Fruit fly (Drosophila melanogaster) whole organism, embryonic: ENCODE results near the gene att-ORFB.

Experiments used
- CG10267 ChIP-seq: fragments of 200-800 bp; sonication (Bioruptor generic); optimal IDR thresholded peaks from 2 replicates; lab custom pipeline; 2018; ENCODE audit warnings: missing biosample characterization, mild to moderate bottlenecking, missing genetic modification characterization, moderate library complexity
- CG12299 ChIP-seq: fragments of 200-800 bp; sonication (Bioruptor generic); optimal IDR thresholded peaks from 2 replicates; lab custom pipeline; 2018; ENCODE audit warnings: missing biosample characterization, mild to moderate bottlenecking, missing genetic modification characterization
- CG1233 ChIP-seq: fragments of 200-800 bp; sonication (Bioruptor generic); optimal IDR thresholded peaks from 4 replicates; lab custom pipeline; 2018; ENCODE audit warnings: missing biosample characterization, mild to moderate bottlenecking, missing genetic modification characterization
- CG12391 ChIP-seq: fragments of 200-800 bp; sonication (Bioruptor generic); optimal IDR thresholded peaks from 3 replicates; lab custom pipeline; 2018; ENCODE audit warnings: missing biosample characterization, mild to moderate bottlenecking, missing genetic modification characterization, moderate library complexity
- CG13424 ChIP-seq: fragments of 200-800 bp; sonication (Bioruptor generic); optimal IDR thresholded peaks from 2 replicates; lab custom pipeline; 2019; ENCODE audit warnings: missing biosample characterization, mild to moderate bottlenecking, missing genetic modification characterization, moderate library complexity
- CG13775 ChIP-seq: fragments of 200-800 bp; sonication (Bioruptor generic); optimal IDR thresholded peaks from 3 replicates; lab custom pipeline; 2017; ENCODE audit warnings: missing biosample characterization, mild to moderate bottlenecking, missing genetic modification characterization
- CG14014 ChIP-seq: fragments of 200-800 bp; sonication (Bioruptor generic); IDR thresholded peaks from 2 replicates; pipeline ENCODE4 v1.3.6; 2022; ENCODE audit warnings: missing biosample characterization, missing genetic modification characterization
- CG14710 ChIP-seq: fragments of 200-800 bp; sonication (Bioruptor generic); optimal IDR thresholded peaks from 3 replicates; lab custom pipeline; 2019; ENCODE audit warnings: missing biosample characterization, mild to moderate bottlenecking, missing genetic modification characterization, moderate library complexity
- CG15011 ChIP-seq: fragments of 200-800 bp; sonication (Bioruptor generic); optimal IDR thresholded peaks from 3 replicates; lab custom pipeline; 2018; ENCODE audit warnings: missing biosample characterization, mild to moderate bottlenecking, missing genetic modification characterization
- CG17568 ChIP-seq: fragments of 200-800 bp; sonication (Bioruptor generic); optimal IDR thresholded peaks from 2 replicates; lab custom pipeline; 2018; ENCODE audit warnings: missing biosample characterization, mild to moderate bottlenecking, missing genetic modification characterization, moderate library complexity
- CG1832 ChIP-seq: fragments of 200-800 bp; sonication (Bioruptor generic); optimal IDR thresholded peaks from 2 replicates; lab custom pipeline; 2017; ENCODE audit warnings: missing biosample characterization, mild to moderate bottlenecking, missing genetic modification characterization, inconsistent platforms
- CG18599 ChIP-seq: fragments of 200-800 bp; sonication (Bioruptor generic); optimal IDR thresholded peaks from 3 replicates; lab custom pipeline; 2017; ENCODE audit warnings: missing biosample characterization, missing genetic modification characterization, mild to moderate bottlenecking, moderate library complexity, missing genetic modification reagents
- CG18619 ChIP-seq: fragments of 200-800 bp; sonication (Bioruptor generic); optimal IDR thresholded peaks from 3 replicates; lab custom pipeline; 2017; ENCODE audit warnings: missing biosample characterization, mild to moderate bottlenecking, missing genetic modification characterization
- CG2712 ChIP-seq: fragments of 200-800 bp; optimal IDR thresholded peaks from 3 replicates; lab custom pipeline; 2019; ENCODE audit warnings: missing biosample characterization, mild to moderate bottlenecking, missing genetic modification characterization, moderate library complexity
- CG2875 ChIP-seq: fragments of 200-800 bp; sonication (Bioruptor generic); optimal IDR thresholded peaks from 2 replicates; lab custom pipeline; 2017; ENCODE audit warnings: missing biosample characterization, mild to moderate bottlenecking, missing genetic modification characterization, missing genetic modification reagents
- CG34376 ChIP-seq: fragments of 200-800 bp; sonication (Bioruptor generic); optimal IDR thresholded peaks from 2 replicates; lab custom pipeline; 2018; ENCODE audit warnings: missing biosample characterization, mild to moderate bottlenecking, missing genetic modification characterization
- CG6813 ChIP-seq: fragments of 200-800 bp; sonication (Bioruptor generic); optimal IDR thresholded peaks from 2 replicates; lab custom pipeline; 2017; ENCODE audit warnings: missing biosample characterization, missing genetic modification characterization, mild to moderate bottlenecking, moderate library complexity, missing genetic modification reagents
- CG7372 ChIP-seq: fragments of 200-800 bp; sonication (Bioruptor generic); IDR thresholded peaks from 2 replicates; pipeline ENCODE4 v1.3.6; 2022; ENCODE audit warnings: missing biosample characterization, missing genetic modification characterization
- CG7745 ChIP-seq: fragments of 200-800 bp; sonication (Bioruptor generic); optimal IDR thresholded peaks from 2 replicates; lab custom pipeline; 2018; ENCODE audit warnings: missing biosample characterization, mild to moderate bottlenecking, missing genetic modification characterization, moderate library complexity
- CG8281 ChIP-seq: fragments of 200-800 bp; sonication (Bioruptor generic); optimal IDR thresholded peaks from 2 replicates; lab custom pipeline; 2018; ENCODE audit warnings: missing biosample characterization, mild to moderate bottlenecking, missing genetic modification characterization, moderate library complexity
- CG8765 ChIP-seq: fragments of 200-800 bp; sonication (Bioruptor generic); IDR thresholded peaks from 2 replicates; pipeline ENCODE4 v1.3.6; 2022; ENCODE audit warnings: missing biosample characterization, missing genetic modification characterization
- CoRest ChIP-seq: fragments of 200-800 bp; sonication (Bioruptor generic); optimal IDR thresholded peaks from 3 replicates; lab custom pipeline; 2018; ENCODE audit warnings: missing biosample characterization, mild to moderate bottlenecking, missing genetic modification characterization, moderate library complexity
- CrebB ChIP-seq: fragments of 200-800 bp; sonication (Bioruptor generic); optimal IDR thresholded peaks from 3 replicates; lab custom pipeline; 2018; ENCODE audit warnings: missing biosample characterization, mild to moderate bottlenecking, missing genetic modification characterization
- D19A ChIP-seq: fragments of 200-800 bp; optimal IDR thresholded peaks from 3 replicates; lab custom pipeline; 2019; ENCODE audit warnings: missing biosample characterization, mild to moderate bottlenecking, missing genetic modification characterization, moderate library complexity
- Fer3 ChIP-seq: fragments of 200-800 bp; sonication (Bioruptor generic); optimal IDR thresholded peaks from 2 replicates; lab custom pipeline; 2018; ENCODE audit warnings: missing biosample characterization, mild to moderate bottlenecking, missing genetic modification characterization, moderate library complexity
- HLH3B ChIP-seq: fragments of 200-800 bp; sonication (Bioruptor generic); IDR thresholded peaks from 2 replicates; pipeline ENCODE4 v1.3.6; 2022; ENCODE audit warnings: missing biosample characterization, missing genetic modification characterization
- MTF-1 ChIP-seq: fragments of 200-800 bp; sonication (Bioruptor generic); optimal IDR thresholded peaks from 2 replicates; lab custom pipeline; 2018; ENCODE audit warnings: missing biosample characterization, mild to moderate bottlenecking, missing genetic modification characterization, borderline replicate concordance
- Med ChIP-seq: fragments of 200-800 bp; sonication (Bioruptor generic); peaks from one replicate; lab custom pipeline; 2016; ENCODE audit warnings: missing biosample characterization, missing genetic modification characterization, mild to moderate bottlenecking, inconsistent platforms, moderate library complexity
- Meics ChIP-seq: fragments of 200-800 bp; sonication (Bioruptor generic); optimal IDR thresholded peaks from 2 replicates; lab custom pipeline; 2017; ENCODE audit warnings: missing biosample characterization, mild to moderate bottlenecking, missing genetic modification characterization
- Mes4 ChIP-seq: fragments of 200-800 bp; sonication (Bioruptor generic); optimal IDR thresholded peaks from 2 replicates; lab custom pipeline; 2016; ENCODE audit warnings: missing biosample characterization, missing genetic modification characterization
- NK7.1 ChIP-seq: fragments of 200-800 bp; sonication (Bioruptor generic); optimal IDR thresholded peaks from 3 replicates; lab custom pipeline; 2016; ENCODE audit warnings: missing biosample characterization, missing genetic modification characterization
- Sox100B ChIP-seq: fragments of 200-800 bp; sonication (Bioruptor generic); optimal IDR thresholded peaks from 3 replicates; lab custom pipeline; 2018; ENCODE audit warnings: missing biosample characterization, mild to moderate bottlenecking, missing genetic modification characterization
- TFAM ChIP-seq: fragments of 200-800 bp; sonication (Bioruptor generic); optimal IDR thresholded peaks from 2 replicates; lab custom pipeline; 2017; ENCODE audit warnings: missing biosample characterization, missing genetic modification characterization, inconsistent platforms
- br ChIP-seq: fragments of >200 bp; optimal IDR thresholded peaks from 2 replicates; lab custom pipeline; 2017
- dmrt11E ChIP-seq: fragments of 200-800 bp; sonication (Bioruptor generic); optimal IDR thresholded peaks from 3 replicates; lab custom pipeline; 2018; ENCODE audit warnings: missing biosample characterization, mild to moderate bottlenecking, missing genetic modification characterization, moderate library complexity
- esg ChIP-seq: fragments of 200-800 bp; sonication (Bioruptor generic); conservative IDR thresholded peaks from 2 replicates; pipeline ENCODE4 v1.3.6; 2022; ENCODE audit warnings: missing biosample characterization, missing genetic modification characterization
- gsb-n ChIP-seq: fragments of 200-800 bp; sonication (Bioruptor generic); optimal IDR thresholded peaks from 3 replicates; lab custom pipeline; 2018; ENCODE audit warnings: missing biosample characterization, mild to moderate bottlenecking, missing genetic modification characterization
- kay ChIP-seq: fragments of 200-800 bp; sonication (Bioruptor generic); optimal IDR thresholded peaks from 2 replicates; lab custom pipeline; 2016; ENCODE audit warnings: missing biosample characterization, missing genetic modification characterization
- lola ChIP-seq, 3 experiments: fragments of >200 bp in 2 of 3; fragments of 200-800 bp in 1 of 3; sonication (Bioruptor generic) in 1 of 3; optimal IDR thresholded peaks; 2 replicates each; lab custom pipeline; 2017 to 2019; ENCODE audit warnings: missing biosample characterization in 3 of 3, missing genetic modification characterization in 3 of 3, mild to moderate bottlenecking in 1 of 3, moderate library complexity in 1 of 3
- luna ChIP-seq: fragments of 200-800 bp; sonication (Bioruptor generic); optimal IDR thresholded peaks from 2 replicates; lab custom pipeline; 2016; ENCODE audit warnings: missing biosample characterization, missing genetic modification characterization
- onecut ChIP-seq: fragments of 200-800 bp; sonication (Bioruptor generic); IDR thresholded peaks from 2 replicates; pipeline ENCODE4 v1.3.6; 2022; ENCODE audit warnings: missing biosample characterization, missing genetic modification characterization
- org-1 ChIP-seq: fragments of 200-800 bp; sonication (Bioruptor generic); optimal IDR thresholded peaks from 2 replicates; lab custom pipeline; 2017; ENCODE audit warnings: missing biosample characterization, missing genetic modification characterization
- pnt ChIP-seq: fragments of 200-800 bp; sonication (Bioruptor generic); optimal IDR thresholded peaks from 3 replicates; lab custom pipeline; 2016; ENCODE audit warnings: missing biosample characterization, missing genetic modification characterization
- salm ChIP-seq: fragments of 200-800 bp; sonication (Bioruptor generic); optimal IDR thresholded peaks from 2 replicates; lab custom pipeline; 2018; ENCODE audit warnings: missing biosample characterization, mild to moderate bottlenecking, missing genetic modification characterization
- sisA ChIP-seq: fragments of 200-800 bp; sonication (Bioruptor generic); IDR thresholded peaks from 2 replicates; pipeline ENCODE4 v1.3.6; 2022; ENCODE audit warnings: missing biosample characterization, missing genetic modification characterization
- tio ChIP-seq: fragments of 200-800 bp; sonication (Bioruptor generic); optimal IDR thresholded peaks from 2 replicates; lab custom pipeline; 2017; ENCODE audit warnings: missing biosample characterization, missing genetic modification characterization, inconsistent platforms
- twi ChIP-seq: fragments of 200-800 bp; optimal IDR thresholded peaks from 2 replicates; lab custom pipeline; 2019; ENCODE audit warnings: missing biosample characterization, mild to moderate bottlenecking, missing genetic modification characterization, moderate library complexity
- zfh2 ChIP-seq: fragments of 200-800 bp; sonication (Bioruptor generic); optimal IDR thresholded peaks from 2 replicates; lab custom pipeline; 2016; ENCODE audit warnings: missing biosample characterization, missing genetic modification characterization

Gene att-ORFB

DNA sequence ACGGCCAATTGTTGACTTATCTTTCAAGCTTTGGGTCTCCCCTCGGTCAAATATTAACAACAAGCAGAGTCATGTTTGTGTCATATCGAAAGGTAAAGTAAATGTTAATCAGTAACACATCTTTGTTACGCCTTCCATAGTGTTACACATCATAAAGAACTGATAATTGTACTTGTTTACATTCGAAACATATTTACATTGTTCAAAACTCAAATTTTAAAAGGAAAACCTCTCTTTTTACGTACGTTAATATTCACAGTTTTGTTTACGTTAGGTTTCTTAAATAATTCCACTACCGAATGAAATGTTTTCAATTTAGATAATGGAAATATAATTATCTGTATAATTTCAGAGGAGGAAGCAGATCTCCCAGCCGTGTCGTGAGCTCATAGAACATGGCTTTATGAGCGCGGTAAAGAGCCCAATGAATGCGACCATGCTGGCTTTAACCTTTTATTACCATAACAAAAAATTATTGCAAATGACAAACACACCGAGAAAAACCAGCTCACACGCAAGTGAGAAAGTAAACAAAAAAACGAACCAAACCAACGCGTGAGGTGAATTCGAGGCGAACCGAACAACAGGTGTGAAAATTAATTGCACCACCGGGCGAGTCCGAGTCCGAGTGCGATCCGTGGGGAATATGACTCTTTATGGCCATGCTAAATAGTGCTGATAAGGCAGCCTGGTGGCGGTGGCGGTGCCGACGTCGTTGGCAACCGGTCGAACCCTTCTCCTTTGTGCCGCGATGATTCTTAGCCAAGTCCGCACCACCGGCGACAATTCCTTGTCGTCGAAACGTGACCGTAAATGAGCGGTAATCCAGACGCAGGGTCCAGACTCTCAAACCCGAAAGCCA lies 11.7 kb downstream of the att-ORFB start:
- no peak for TF ChIP-seq CG13775
- peak; percentile 4 for TF ChIP-seq salm (tag; lab: Kevin White, UChicago)
- TF ChIP-seq dmrt11E (tag; lab: Kevin White, UChicago) = peak; percentile 74
- no peak for TF ChIP-seq luna (GFP tag; lab: Kevin White, UChicago)
- TF ChIP-seq CG12391 (tag; lab: Kevin White, UChicago) = peak; percentile 30
- TF ChIP-seq CG2875 (GFP tag; lab: Kevin White, UChicago) = peak; percentile 58
- TF ChIP-seq CG10267 (tag; lab: Kevin White, UChicago) = peak; percentile 20
- TF ChIP-seq CG17568 (GFP tag; lab: Kevin White, UChicago) = peak; percentile 42
- TF ChIP-seq CG1233 (GFP tag; lab: Kevin White, UChicago) = peak; percentile 55
- peak; percentile 37 for TF ChIP-seq CG13424 (tag; lab: Kevin White, UChicago)
- TF ChIP-seq CG14710 = peak; percentile 63
- TF ChIP-seq gsb-n = peak; percentile 68
- TF ChIP-seq Mes4 (GFP tag; lab: Kevin White, UChicago) = peak; percentile 18
- peak; percentile 9 for TF ChIP-seq Meics
- no peak for TF ChIP-seq CG7372
- peak; percentile 20 for TF ChIP-seq kay
- peak in 1 of 3 experiments; percentile 58 for TF ChIP-seq lola (GFP tag; optimal IDR thresholded peaks at IDR 0.05; lab: Kevin White, UChicago)
- TF ChIP-seq tio (GFP tag; lab: Kevin White, UChicago) = peak; percentile 21
- TF ChIP-seq MTF-1 (GFP tag; lab: Kevin White, UChicago) = peak; percentile 70
- TF ChIP-seq CG1832 (GFP tag; lab: Kevin White, UChicago) = no peak
- no peak for TF ChIP-seq sisA (GFP tag; lab: Robert Waterston, UW)
- peak; percentile 75 for TF ChIP-seq CG7745 (tag; lab: Kevin White, UChicago)
- peak; percentile 8 for TF ChIP-seq pnt (GFP tag; lab: Kevin White, UChicago)
- TF ChIP-seq esg = no peak
- TF ChIP-seq CG34376 (GFP tag; lab: Kevin White, UChicago) = no peak
- peak; percentile 63 for TF ChIP-seq CG15011
- TF ChIP-seq Sox100B (GFP tag; lab: Kevin White, UChicago) = peak; percentile 77
- peak; percentile 39 for TF ChIP-seq CG12299 (tag; lab: Kevin White, UChicago)
- TF ChIP-seq CoRest (tag; lab: Kevin White, UChicago) = peak; percentile 49
- peak; percentile 16 for TF ChIP-seq CG8281 (tag; lab: Kevin White, UChicago)
- no peak for TF ChIP-seq NK7.1 (GFP tag; lab: Kevin White, UChicago)
- TF ChIP-seq CG8765 (GFP tag; lab: Robert Waterston, UW) = no peak
- peak; percentile 77 for TF ChIP-seq CG6813 (GFP tag; lab: Kevin White, UChicago)
- peak; percentile 19 for TF ChIP-seq Fer3 (tag; lab: Kevin White, UChicago)
- peak; percentile 33 for TF ChIP-seq org-1
- TF ChIP-seq CG18599 = no peak
- TF ChIP-seq twi = no peak
- no peak for TF ChIP-seq TFAM (GFP tag; lab: Kevin White, UChicago)
- peak; percentile 67 for TF ChIP-seq CrebB
- TF ChIP-seq zfh2 = no peak
- TF ChIP-seq HLH3B (GFP tag; lab: Robert Waterston, UW) = peak; percentile 49; the same call in 1 of the 2 replicates
- TF ChIP-seq D19A = peak; percentile 30
- TF ChIP-seq CG2712 (tag; lab: Kevin White, UChicago) = peak; percentile 67
- peak; percentile 34 for TF ChIP-seq Med (GFP tag; lab: Kevin White, UChicago)
- no peak for TF ChIP-seq br (lab: Kevin White, UChicago)
- TF ChIP-seq onecut (GFP tag; lab: Robert Waterston, UW) = peak; percentile 32; the same call in 1 of the 2 replicates
- peak; percentile 33 for TF ChIP-seq CG18619 (GFP tag; lab: Kevin White, UChicago)
- peak; percentile 61; the same call in 1 of the 2 replicates for TF ChIP-seq CG14014 (GFP tag; lab: Robert Waterston, UW)
